Fruit fly (Drosophila melanogaster): ENCODE data around the gene CHKov1.

- TF ChIP-seq CG8478 (optimal IDR thresholded peaks at IDR 0.05) (no peak), pan (optimal IDR thresholded peaks at IDR 0.05) (no peak), usp (GFP tag; optimal IDR thresholded peaks at IDR 0.05) (no peak)
These were observed 17.8 kb upstream of the CHKov1 start, which contains the start of gene tobi for dm6 chr3R:25346899-25347298.
